Worm (Caenorhabditis elegans) whole organism, late embryonic: ENCODE data around the gene R10E4.3.

Experiments
- ceh-18 ChIP-seq: sonication (generic microtip); optimal IDR thresholded peaks from 2 replicates; lab custom pipeline; 2016; ENCODE audit warnings: missing genetic modification characterization, missing compliant biosample characterization
- ceh-19 ChIP-seq: fragments of 200-800 bp; sonication (Bioruptor generic); optimal IDR thresholded peaks from 2 replicates; lab custom pipeline; 2018; ENCODE audit warnings: mild to moderate bottlenecking, missing genetic modification characterization, missing compliant biosample characterization

DNA sequence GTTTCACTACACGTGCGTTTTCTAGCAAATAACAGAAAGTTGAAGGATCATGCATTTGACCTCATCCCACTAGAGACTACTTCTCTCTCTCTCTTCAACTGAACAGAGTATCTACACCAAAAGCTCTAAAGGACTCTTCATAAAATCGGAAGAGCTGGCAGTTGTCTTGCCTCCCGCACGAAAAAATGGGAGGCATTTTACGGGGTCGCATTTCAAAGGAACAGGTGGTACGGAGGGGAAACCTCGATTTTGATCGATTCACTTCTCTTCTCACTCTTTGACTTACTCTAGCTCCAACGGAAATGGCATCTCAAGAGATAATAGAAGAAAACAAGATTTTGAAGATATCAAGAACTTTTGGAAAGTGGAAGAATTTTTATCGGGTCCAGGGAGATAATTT, 4.1 kb downstream of the R10E4.3 start:
- TF ChIP-seq ceh-19 (no peak), ceh-18 (tag; lab: Kevin White, UChicago) (peak; percentile 38)
